Worm (Caenorhabditis elegans): ENCODE measurements around the gene C33F10.12.

C33F10.12 gene

ce11 chrII:4870691-4871090, 33.1 kb upstream of the C33F10.12 start, which contains the start of gene col-20:
col-20 (minus strand) TSS chrII:4870791.
- no peak for TF ChIP-seq aly-2 (tag; optimal IDR thresholded peaks at IDR 0.05)
- no peak for TF ChIP-seq nhr-237 (tag; optimal IDR thresholded peaks at IDR 0.05)

- no peak for TF ChIP-seq ceh-82 (tag; optimal IDR thresholded peaks at IDR 0.05)
- TF ChIP-seq mdl-1 (tag; optimal IDR thresholded peaks at IDR 0.05): no peak
- TF ChIP-seq nhr-23 (tag; optimal IDR thresholded peaks at IDR 0.05): no peak
- no peak for TF ChIP-seq hmg-11 (tag; optimal IDR thresholded peaks at IDR 0.05)
- no peak for TF ChIP-seq elt-2 (tag; optimal IDR thresholded peaks at IDR 0.05)
- TF ChIP-seq ceh-16 (tag; optimal IDR thresholded peaks at IDR 0.05): no peak
- TF ChIP-seq pqm-1 (tag; optimal IDR thresholded peaks at IDR 0.05): no peak
- no peak for TF ChIP-seq nhr-25 (tag; optimal IDR thresholded peaks at IDR 0.05)
- TF ChIP-seq sea-2 (GFP tag; optimal IDR thresholded peaks at IDR 0.05): no peak
- no peak for TF ChIP-seq nhr-77 (tag; optimal IDR thresholded peaks at IDR 0.05)
Measured at ce11 chrII:4869793-4870343, 32.3 kb upstream of the C33F10.12 start.

- TF ChIP-seq hmg-11 (tag; optimal IDR thresholded peaks at IDR 0.05) (no peak), R02D3.7 (tag; optimal IDR thresholded peaks at IDR 0.05) (no peak), nhr-237 (tag; optimal IDR thresholded peaks at IDR 0.05) (no peak), ceh-82 (tag; optimal IDR thresholded peaks at IDR 0.05) (no peak), mdl-1 (tag; optimal IDR thresholded peaks at IDR 0.05) (no peak), ceh-16 (tag; optimal IDR thresholded peaks at IDR 0.05) (no peak), unc-62 (GFP tag; optimal IDR thresholded peaks at IDR 0.05) (no peak), snpc-4 (tag; optimal IDR thresholded peaks at IDR 0.05) (no peak), nhr-67 (tag; optimal IDR thresholded peaks at IDR 0.05) (no peak)
Measured at ce11 chrII:4867476-4867875, 29.9 kb upstream of the C33F10.12 start, which contains the start of gene col-17. col-17 (minus strand) TSS chrII:4867576.

- TF ChIP-seq R02D3.7 (tag; optimal IDR thresholded peaks at IDR 0.05) (peak; percentile 28), nhr-77 (tag; optimal IDR thresholded peaks at IDR 0.05) (peak; percentile 16), elt-2 (tag; optimal IDR thresholded peaks at IDR 0.05) (no peak), hmg-11 (tag; optimal IDR thresholded peaks at IDR 0.05) (no peak), nhr-43 (tag; optimal IDR thresholded peaks at IDR 0.05; ENCODE audit: poor library complexity, severe bottlenecking) (peak; percentile 74), nhr-23 (tag; optimal IDR thresholded peaks at IDR 0.05) (peak; percentile 64), ama-1 (optimal IDR thresholded peaks at IDR 0.05) (peak; percentile 91), ceh-82 (tag; optimal IDR thresholded peaks at IDR 0.05) (no peak), fkh-10 (GFP tag; optimal IDR thresholded peaks at IDR 0.05) (no peak), nhr-25 (tag; optimal IDR thresholded peaks at IDR 0.05) (peak; percentile 78), eor-1 (tag; optimal IDR thresholded peaks at IDR 0.05) (no peak), nfya-1 (tag; optimal IDR thresholded peaks at IDR 0.05; ENCODE audit: insufficient read depth) (peak; percentile 25), elt-3 (tag; optimal IDR thresholded peaks at IDR 0.05) (peak in 1 of 3 experiments; percentile 73), egl-27 (tag; optimal IDR thresholded peaks at IDR 0.05) (no peak), ceh-16 (tag; optimal IDR thresholded peaks at IDR 0.05) (no peak), snpc-4 (tag; optimal IDR thresholded peaks at IDR 0.05) (no peak), unc-62 (GFP tag; optimal IDR thresholded peaks at IDR 0.05) (peak; percentile 50)
Measured at ce11 chrII:4866045-4866444, 28.5 kb upstream of the C33F10.12 start.

ce11 chrII:4863357-4863756, 25.8 kb upstream of the C33F10.12 start, which contains the start of the genes mpst-4 and F11G11.14:
mpst-4 (minus strand) TSS chrII:4863457.
F11G11.14 (plus strand) TSS chrII:4863681.
- TF ChIP-seq fkh-10 (GFP tag; optimal IDR thresholded peaks at IDR 0.05) (no peak), ceh-82 (tag; optimal IDR thresholded peaks at IDR 0.05) (no peak), nhr-43 (tag; optimal IDR thresholded peaks at IDR 0.05; ENCODE audit: poor library complexity, severe bottlenecking) (no peak), ama-1 (optimal IDR thresholded peaks at IDR 0.05) (no peak), nhr-23 (tag; optimal IDR thresholded peaks at IDR 0.05) (no peak), nhr-76 (tag; optimal IDR thresholded peaks at IDR 0.05) (no peak), unc-62 (GFP tag; optimal IDR thresholded peaks at IDR 0.05) (no peak), nhr-25 (tag; optimal IDR thresholded peaks at IDR 0.05) (no peak), zag-1 (tag; optimal IDR thresholded peaks at IDR 0.05) (no peak), fos-1 (tag; optimal IDR thresholded peaks at IDR 0.05) (no peak), pqm-1 (tag; optimal IDR thresholded peaks at IDR 0.05) (no peak), nhr-12 (tag; optimal IDR thresholded peaks at IDR 0.05) (no peak), fkh-2 (tag; optimal IDR thresholded peaks at IDR 0.05) (no peak), snpc-4 (tag; optimal IDR thresholded peaks at IDR 0.05) (no peak), nhr-28 (tag; optimal IDR thresholded peaks at IDR 0.05) (no peak), ZK546.5 (tag; optimal IDR thresholded peaks at IDR 0.05) (no peak), pha-4 (tag; optimal IDR thresholded peaks at IDR 0.05) (no peak), unc-39 (tag; optimal IDR thresholded peaks at IDR 0.05) (no peak), lsy-12 (tag; optimal IDR thresholded peaks at IDR 0.05) (no peak), skn-1 (tag; optimal IDR thresholded peaks at IDR 0.05) (no peak)
